Worm (Caenorhabditis elegans) whole organism, L4/young adult: ENCODE data around the gene vang-1.

Source experiments
- W03F9.2 ChIP-seq: fragments of 150-350 bp; optimal IDR thresholded peaks from 2 replicates; lab custom pipeline; 2014; ENCODE audit warnings: missing biosample characterization, missing genetic modification characterization
- him-1 ChIP-seq: sonication (generic microtip); optimal IDR thresholded peaks from 2 replicates; lab custom pipeline; 2016; ENCODE audit warnings: missing genotype, missing genetic modification reagents, missing genetic modification characterization, missing compliant biosample characterization

- TF ChIP-seq W03F9.2 (tag; lab: Kevin White, UChicago) (no peak), him-1 (tag; lab: Kevin White, UChicago) (no peak)
These were observed 27.0 kb downstream of the vang-1 start for ce11 chrX:2912689-2913088.
